Fruit fly (Drosophila melanogaster): ENCODE data around the gene CG31676.
A peak's percentile ranks its signal among the peaks of the same experiment; 100 is the strongest.

The CG31676 gene

DNA sequence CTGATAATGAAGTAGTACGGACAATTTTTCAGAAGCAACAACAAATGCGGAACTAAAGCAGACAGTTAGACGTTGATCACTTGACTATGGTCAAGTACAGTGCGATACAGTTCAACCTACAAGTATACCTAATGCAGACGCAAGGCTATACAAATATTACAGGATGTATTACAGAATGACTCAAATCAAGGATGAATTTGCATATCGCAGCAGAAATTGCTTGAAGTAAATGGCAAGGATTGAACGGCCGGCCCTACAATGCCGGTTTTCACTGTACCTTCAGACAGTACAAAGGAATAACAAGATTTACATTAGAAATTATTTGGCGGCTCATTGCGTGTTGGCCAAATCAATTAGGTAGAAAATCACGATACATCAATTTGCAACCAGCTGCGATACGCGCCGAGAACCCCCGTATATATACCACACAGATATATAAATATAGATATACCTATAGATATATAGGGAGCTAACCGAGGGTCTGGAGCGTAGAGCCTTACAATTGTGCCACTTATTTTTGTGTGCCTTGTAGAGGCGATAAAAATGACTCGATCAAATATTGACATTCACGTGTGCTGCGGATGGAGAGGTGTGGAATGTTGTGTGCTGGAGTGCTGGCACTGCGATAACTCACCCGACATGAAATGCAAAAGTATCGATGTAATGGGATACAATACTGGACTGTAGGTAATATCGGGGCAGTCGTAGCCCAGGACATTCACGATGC lies 41.0 kb downstream of the CG31676 start (continued):
- TF ChIP-seq CG34376 (GFP tag; optimal IDR thresholded peaks at IDR 0.05) = no peak
- peak; percentile 71 for TF ChIP-seq dysf (GFP tag; IDR thresholded peaks at IDR 0.05)
- TF ChIP-seq CG8359 (GFP tag; optimal IDR thresholded peaks at IDR 0.05; ENCODE audit: borderline replicate concordance) = no peak
- TF ChIP-seq CG12744 (GFP tag; optimal IDR thresholded peaks at IDR 0.05) = no peak
- TF ChIP-seq CG6272 (GFP tag; IDR thresholded peaks at IDR 0.05) = no peak
- TF ChIP-seq sens (GFP tag) = peak; percentile 87
- TF ChIP-seq wor (GFP tag; IDR thresholded peaks at IDR 0.05) = no peak; the same call in 1 of the 2 replicates
- no peak for TF ChIP-seq twi (tag; optimal IDR thresholded peaks at IDR 0.05)
- TF ChIP-seq CG12391 (tag; optimal IDR thresholded peaks at IDR 0.05) = no peak
- 0 out of 2 replicates have a peak, but pooled peaks have one; percentile 49 for TF ChIP-seq klu (GFP tag; IDR thresholded peaks at IDR 0.05)
- no peak for TF ChIP-seq knrl (GFP tag; IDR thresholded peaks at IDR 0.05; ENCODE audit: partially characterized antibody)
- TF ChIP-seq hkb (optimal IDR thresholded peaks at IDR 0.05) = no peak
- TF ChIP-seq hkb (GFP tag; IDR thresholded peaks at IDR 0.05) = peak; percentile 37; the same call in 1 of the 2 replicates
- TF ChIP-seq Ada2b (GFP tag; IDR thresholded peaks at IDR 0.05) = peak; percentile 31; the same call in 1 of the 2 replicates
- no peak for TF ChIP-seq Stat92E (GFP tag; optimal IDR thresholded peaks at IDR 0.05)
- peak; percentile 45; the same call in 1 of the 3 replicates for TF ChIP-seq CG11093 (GFP tag; IDR thresholded peaks at IDR 0.05)
- no peak for TF ChIP-seq Dfd (GFP tag; optimal IDR thresholded peaks at IDR 0.05)
- no peak for TF ChIP-seq CG7987 (GFP tag; optimal IDR thresholded peaks at IDR 0.05)
- peak; percentile 53; the same call in 1 of the 2 replicates for TF ChIP-seq CG11696 (GFP tag; IDR thresholded peaks at IDR 0.05)
- peak; percentile 45; the same call in 1 of the 2 replicates for TF ChIP-seq NFAT (GFP tag; IDR thresholded peaks at IDR 0.05)
- no peak for TF ChIP-seq sr (GFP tag; IDR thresholded peaks at IDR 0.05)
- TF ChIP-seq Sry-β (GFP tag; optimal IDR thresholded peaks at IDR 0.05) = no peak
- TF ChIP-seq CG7839 (tag; optimal IDR thresholded peaks at IDR 0.05) = peak; percentile 65
- peak; percentile 48 for TF ChIP-seq CG12155 (GFP tag; optimal IDR thresholded peaks at IDR 0.05)

DNA sequence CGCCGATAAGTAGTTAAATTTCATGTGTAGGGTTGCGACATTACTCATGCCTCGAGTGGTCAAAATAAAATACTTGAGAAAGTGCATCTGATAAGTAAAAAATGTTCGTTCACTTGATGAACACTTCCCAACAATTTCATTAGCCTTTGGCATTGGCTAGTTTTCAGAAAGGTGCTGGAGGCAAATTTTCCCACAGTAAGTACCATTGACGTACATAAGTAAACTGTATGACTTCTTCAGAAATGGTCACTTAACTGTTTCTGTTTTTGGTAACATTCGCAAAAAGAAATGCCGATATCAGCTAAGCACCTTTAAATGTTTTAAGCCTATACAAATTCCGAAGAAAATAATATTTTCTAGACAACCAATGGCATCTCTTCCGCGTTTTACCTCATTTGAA lies 42.5 kb downstream of the CG31676 start:
- TF ChIP-seq Deaf1 (tag; optimal IDR thresholded peaks at IDR 0.05) = no peak
- no peak for TF ChIP-seq Fer3 (tag; optimal IDR thresholded peaks at IDR 0.05)
- TF ChIP-seq ranshi (GFP tag; IDR thresholded peaks at IDR 0.05) = no peak
- TF ChIP-seq ash1 (GFP tag; optimal IDR thresholded peaks at IDR 0.05) = no peak
- TF ChIP-seq luna (GFP tag; optimal IDR thresholded peaks at IDR 0.05) = no peak
- TF ChIP-seq CG7271 (tag; optimal IDR thresholded peaks at IDR 0.05) = no peak
- TF ChIP-seq CG18262 (tag; optimal IDR thresholded peaks at IDR 0.05) = no peak
- TF ChIP-seq CG14014 (GFP tag; IDR thresholded peaks at IDR 0.05) = no peak
- no peak for TF ChIP-seq CG11456 (GFP tag; IDR thresholded peaks at IDR 0.05)
- no peak for TF ChIP-seq dmrt11E (tag; optimal IDR thresholded peaks at IDR 0.05)
- no peak for TF ChIP-seq cwo (GFP tag; optimal IDR thresholded peaks at IDR 0.05)
- TF ChIP-seq so (GFP tag; IDR thresholded peaks at IDR 0.05) = no peak
- TF ChIP-seq Oaz (GFP tag; IDR thresholded peaks at IDR 0.05) = no peak
- TF ChIP-seq CG7357 (GFP tag; IDR thresholded peaks at IDR 0.05) = no peak

DNA sequence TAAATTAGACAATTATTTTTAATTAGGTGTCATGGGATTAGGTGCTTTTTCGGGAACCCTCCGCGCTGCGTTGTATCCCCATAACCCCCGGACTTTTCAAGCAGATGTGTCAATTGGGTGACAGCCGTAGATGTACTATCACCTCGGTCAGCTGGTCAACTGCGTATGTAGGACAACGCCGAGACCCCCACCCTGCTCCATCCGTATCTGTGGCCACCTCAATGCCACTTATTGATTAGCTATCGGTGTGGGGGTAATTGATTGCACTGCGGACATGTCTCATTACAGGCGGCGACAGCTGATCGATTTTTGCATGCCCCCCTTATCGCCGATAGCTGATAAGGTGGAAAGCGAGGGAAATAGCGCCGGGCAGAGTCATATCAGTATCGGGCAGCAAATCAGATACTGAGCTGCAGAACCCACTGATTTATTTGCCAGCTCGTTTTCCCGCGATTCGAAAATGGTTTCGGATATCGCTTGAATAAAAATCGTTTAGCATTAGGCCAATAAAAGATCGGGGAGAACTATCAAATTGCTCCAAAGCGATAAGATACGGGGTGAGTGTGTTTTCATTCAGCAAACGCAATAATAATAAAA lies 43.2 kb downstream of the CG31676 start:
- TF ChIP-seq CG16863 (GFP tag; optimal IDR thresholded peaks at IDR 0.05) (no peak), CG15269 (tag; optimal IDR thresholded peaks at IDR 0.05) (peak; percentile 0), sim (GFP tag; IDR thresholded peaks at IDR 0.05) (no peak), Hr78 (GFP tag; optimal IDR thresholded peaks at IDR 0.05) (peak in 1 of 2 experiments; percentile 19), otp (GFP tag; IDR thresholded peaks at IDR 0.05) (no peak), CG18599 (GFP tag; optimal IDR thresholded peaks at IDR 0.05) (peak; percentile 27), HLH3B (GFP tag; IDR thresholded peaks at IDR 0.05) (no peak), sug (tag; optimal IDR thresholded peaks at IDR 0.05) (peak; percentile 94), chinmo (GFP tag; IDR thresholded peaks at IDR 0.05; ENCODE audit: partially characterized antibody) (peak; percentile 85; the same call in 3 of the 4 replicates), CG2678 (tag; optimal IDR thresholded peaks at IDR 0.05) (peak; percentile 21), Hey (tag; optimal IDR thresholded peaks at IDR 0.05) (peak; percentile 28)

Data from whole organism, embryonic.